Worm (Caenorhabditis elegans): ENCODE data around the gene C12D8.21.

- TF ChIP-seq nhr-12 (tag; optimal IDR thresholded peaks at IDR 0.05), result no peak
- TF ChIP-seq nhr-76 (tag; optimal IDR thresholded peaks at IDR 0.05), result no peak
- no peak for TF ChIP-seq dpl-1 (GFP tag; optimal IDR thresholded peaks at IDR 0.05)
- TF ChIP-seq unc-130 (tag; optimal IDR thresholded peaks at IDR 0.05), result no peak
Observed at ce11 chrV:10280112-10280511, 39.1 kb upstream of the C12D8.21 start.
